Worm (Caenorhabditis elegans): ENCODE results near the gene F02H6.6.

DNA sequence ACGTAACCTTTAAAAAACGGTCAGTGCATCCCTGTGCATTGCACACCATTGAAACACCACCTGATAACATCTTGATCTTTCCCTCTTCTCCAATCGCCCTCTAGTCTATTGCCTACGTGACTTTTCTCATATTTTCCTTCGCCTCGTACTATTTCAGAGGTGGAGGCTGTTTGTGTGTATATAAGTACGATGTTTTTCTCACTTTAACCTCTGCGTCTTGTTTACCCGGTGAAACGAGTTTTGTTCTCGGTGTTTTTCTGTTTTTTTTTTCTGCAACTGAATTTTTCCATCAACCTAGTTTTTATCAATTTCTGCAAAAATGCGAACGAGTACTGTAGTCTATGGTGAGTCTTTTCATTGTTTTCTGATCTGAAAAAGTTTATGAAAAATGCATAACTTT is 11.0 kb downstream of the F02H6.6 start, which contains the start of gene sqrd-1:
- TF ChIP-seq ZK546.5 (tag; optimal IDR thresholded peaks at IDR 0.05): no peak
- TF ChIP-seq nhr-67 (tag; optimal IDR thresholded peaks at IDR 0.05): no peak
- TF ChIP-seq nhr-23 (tag; optimal IDR thresholded peaks at IDR 0.05): no peak
- no peak for TF ChIP-seq daf-12 (tag; optimal IDR thresholded peaks at IDR 0.05)
- no peak for TF ChIP-seq nhr-76 (tag; optimal IDR thresholded peaks at IDR 0.05)
- no peak for TF ChIP-seq unc-62 (GFP tag; optimal IDR thresholded peaks at IDR 0.05)
- TF ChIP-seq snpc-4 (tag; optimal IDR thresholded peaks at IDR 0.05): no peak
- peak; percentile 75 for TF ChIP-seq pha-4 (tag; optimal IDR thresholded peaks at IDR 0.05)
- no peak for TF ChIP-seq ceh-82 (tag; optimal IDR thresholded peaks at IDR 0.05)
